Worm (Caenorhabditis elegans) whole organism, L2 larva: Measurements from ENCODE around the gene F54D5.7.

Experiments
- dmd-4 ChIP-seq: sonication (generic microtip); optimal IDR thresholded peaks from 2 replicates; lab custom pipeline; 2017; ENCODE audit warnings: missing biosample characterization, missing genetic modification characterization
- lsy-2 ChIP-seq, 2 experiments: fragments of 150-350 bp in 1 of 2; sonication (generic microtip) in 1 of 2; optimal IDR thresholded peaks; 2 replicates each; lab custom pipeline; 2014 to 2017; ENCODE audit warnings: missing biosample characterization in 2 of 2, missing genetic modification characterization in 2 of 2
- sma-3 ChIP-seq: sonication (generic microtip); optimal IDR thresholded peaks from 2 replicates; lab custom pipeline; 2016; ENCODE audit warnings: missing genetic modification reagents, missing genetic modification characterization, missing compliant biosample characterization
- sma-9 ChIP-seq, 2 experiments: fragments of 150-350 bp in 1 of 2; sonication (generic microtip) in 1 of 2; optimal IDR thresholded peaks; 2 replicates each; lab custom pipeline; 2014 to 2016; ENCODE audit warnings: missing genetic modification characterization in 2 of 2, mild to moderate bottlenecking in 1 of 2, missing biosample characterization in 1 of 2, missing compliant biosample characterization in 1 of 2, missing genetic modification reagents in 1 of 2, moderate library complexity in 1 of 2

The F54D5.7 gene

DNA sequence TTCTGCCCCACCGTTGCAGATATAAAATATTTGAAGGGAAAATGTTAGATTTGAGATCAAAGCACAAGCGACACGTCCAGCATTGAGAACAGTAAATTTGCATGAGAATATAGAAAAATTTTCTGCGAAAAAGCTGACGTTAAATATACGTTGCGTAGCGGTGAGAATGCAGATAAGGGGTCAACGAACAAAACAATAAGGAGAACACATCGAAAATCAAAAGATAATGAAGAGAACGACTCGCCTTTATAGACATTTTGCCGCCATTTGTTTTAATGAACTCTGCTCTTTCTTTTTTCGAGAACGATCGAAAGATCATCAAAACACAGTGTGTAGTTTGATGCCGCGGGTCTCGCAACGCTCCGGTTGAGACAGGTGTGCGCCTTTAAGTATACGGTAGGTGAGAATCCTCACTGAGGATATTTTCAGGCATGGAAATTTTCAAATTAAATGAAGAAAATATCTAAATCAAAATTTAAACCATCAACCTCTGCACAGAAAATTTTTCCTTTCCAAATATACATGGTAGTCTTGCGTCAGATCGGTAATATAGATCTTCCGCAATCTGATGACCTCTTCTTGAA lies 48.9 kb downstream of the F54D5.7 start:
- TF ChIP-seq sma-9 (GFP tag; optimal IDR thresholded peaks at IDR 0.05; lab: Kevin White, UChicago) (peak; percentile 77), sma-9 (tag; optimal IDR thresholded peaks at IDR 0.05; lab: Kevin White, UChicago) (no peak), sma-3 (GFP tag; lab: Kevin White, UChicago) (peak; percentile 59), lsy-2 (tag; optimal IDR thresholded peaks at IDR 0.05; lab: Kevin White, UChicago) (peak in 1 of 2 experiments; percentile 8), dmd-4 (tag; lab: Kevin White, UChicago) (no peak)
